Worm (Caenorhabditis elegans): ENCODE measurements around the gene apc-2.

DNA sequence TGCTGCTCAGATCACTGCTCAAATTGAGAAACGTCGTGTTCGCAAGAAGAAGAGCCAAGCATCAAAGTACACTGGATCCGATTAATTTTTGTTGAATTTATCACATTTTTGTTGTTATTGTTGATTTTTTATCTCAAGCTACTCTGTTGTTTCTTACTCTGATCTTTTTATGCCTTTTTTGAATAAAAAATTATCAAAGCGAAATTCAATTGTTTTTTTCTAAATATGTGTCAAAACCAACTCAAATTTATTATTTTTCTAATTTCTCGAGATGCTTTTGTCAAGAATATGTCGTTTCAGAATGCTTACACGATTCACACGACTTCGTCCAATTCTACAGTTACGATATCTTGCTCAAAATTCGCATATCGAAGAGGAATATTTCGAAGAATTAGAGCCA, 33.0 kb upstream of the apc-2 start, which contains the start of gene K12H4.2:
- TF ChIP-seq mab-5 (tag; optimal IDR thresholded peaks at IDR 0.05): no peak
- no peak for TF ChIP-seq cnd-1 (tag; optimal IDR thresholded peaks at IDR 0.05)
- no peak for TF ChIP-seq elt-1 (tag; optimal IDR thresholded peaks at IDR 0.05; ENCODE audit: borderline replicate concordance, insufficient read depth)
- no peak for TF ChIP-seq lin-13 (tag; optimal IDR thresholded peaks at IDR 0.05)
- no peak for TF ChIP-seq lsy-2 (tag; optimal IDR thresholded peaks at IDR 0.05)
- TF ChIP-seq unc-62 (GFP tag; optimal IDR thresholded peaks at IDR 0.05): no peak
- TF ChIP-seq nhr-76 (tag; optimal IDR thresholded peaks at IDR 0.05): no peak
- no peak for TF ChIP-seq lin-32 (GFP tag; optimal IDR thresholded peaks at IDR 0.05)
- no peak for TF ChIP-seq nhr-12 (tag; optimal IDR thresholded peaks at IDR 0.05)
- TF ChIP-seq unc-39 (tag; optimal IDR thresholded peaks at IDR 0.05): no peak
- TF ChIP-seq nhr-28 (tag; optimal IDR thresholded peaks at IDR 0.05): no peak
- no peak for TF ChIP-seq ces-1 (GFP tag; optimal IDR thresholded peaks at IDR 0.05)

Data from whole organism, mixed stage, embryonic.